Worm (Caenorhabditis elegans) whole organism, L4/young adult: ENCODE measurements around the gene sptl-1.

Source experiments
- W03F9.2 ChIP-seq: fragments of 150-350 bp; optimal IDR thresholded peaks from 2 replicates; lab custom pipeline; 2014; ENCODE audit warnings: missing biosample characterization, missing genetic modification characterization
- dao-5 ChIP-seq: sonication (generic microtip); optimal IDR thresholded peaks from 2 replicates; lab custom pipeline; 2016; ENCODE audit warnings: missing genotype, missing genetic modification characterization, moderate library complexity, missing compliant biosample characterization
- him-1 ChIP-seq: sonication (generic microtip); optimal IDR thresholded peaks from 2 replicates; lab custom pipeline; 2016; ENCODE audit warnings: missing genotype, missing genetic modification reagents, missing genetic modification characterization, missing compliant biosample characterization

- TF ChIP-seq W03F9.2 (tag; lab: Kevin White, UChicago) = no peak
- no peak for TF ChIP-seq him-1 (tag; lab: Kevin White, UChicago)
- no peak for TF ChIP-seq dao-5 (tag; lab: Kevin White, UChicago)
Measured at ce11 chrII:101176-101575, 49.7 kb downstream of the sptl-1 start.
